Fruit fly (Drosophila melanogaster) whole organism, wandering third instar larva: ENCODE data around the gene CG14507.

ENCODE experiments used
- HLH106 ChIP-seq: fragments of 200-800 bp; optimal IDR thresholded peaks from 3 replicates; lab custom pipeline; 2019; ENCODE audit warnings: missing biosample characterization, mild to moderate bottlenecking, missing genetic modification characterization, moderate library complexity
- Hnf4 ChIP-seq: fragments of 200-800 bp; sonication (Bioruptor generic); optimal IDR thresholded peaks from 2 replicates; lab custom pipeline; 2016; ENCODE audit warnings: missing biosample characterization, mild to moderate bottlenecking, missing genetic modification characterization
- Myc ChIP-seq: fragments of >200 bp; optimal IDR thresholded peaks from 2 replicates; lab custom pipeline; 2017
- N ChIP-seq: fragments of >200 bp; optimal IDR thresholded peaks from 2 replicates; lab custom pipeline; 2018; ENCODE audit warnings: missing biosample characterization, missing external identifiers, missing genetic modification characterization
- Vsx2 ChIP-seq: fragments of 200-300, 225-300 bp; sonication (Bioruptor generic); optimal IDR thresholded peaks from 2 replicates; lab custom pipeline; 2018; ENCODE audit warnings: missing biosample characterization, missing genetic modification characterization; ENCODE audit not compliant: partially characterized antibody
- dl ChIP-seq, 2 experiments: fragments of 175-275, 200-275 bp in 1 of 2; fragments of 200-275 bp in 1 of 2; sonication (Bioruptor generic); optimal IDR thresholded peaks; lab custom pipeline; 2018; ENCODE audit warnings: mild to moderate bottlenecking in 2 of 2, missing biosample characterization in 2 of 2, missing genetic modification characterization in 2 of 2, moderate library complexity in 2 of 2; ENCODE audit not compliant: partially characterized antibody in 2 of 2, insufficient read depth in 1 of 2
- dmrt93B ChIP-seq: fragments of 200-800 bp; sonication (Bioruptor generic); optimal IDR thresholded peaks from 2 replicates; lab custom pipeline; 2018; ENCODE audit warnings: missing biosample characterization, mild to moderate bottlenecking, missing genetic modification characterization
- jim ChIP-seq: fragments of 175-275, 200-325 bp; sonication (Bioruptor generic); optimal IDR thresholded peaks from 2 replicates; lab custom pipeline; 2016; ENCODE audit warnings: missing biosample characterization, mild to moderate bottlenecking, missing genetic modification characterization
- sv ChIP-seq: fragments of 200-800 bp; sonication (Bioruptor generic); optimal IDR thresholded peaks from 3 replicates; lab custom pipeline; 2016; ENCODE audit warnings: missing biosample characterization, missing genetic modification characterization
- woc ChIP-seq: sonication (Bioruptor generic); optimal IDR thresholded peaks from 2 replicates; lab custom pipeline; 2016; ENCODE audit warnings: missing biosample characterization, mild to moderate bottlenecking, missing genetic modification characterization

CG14507 gene

DNA sequence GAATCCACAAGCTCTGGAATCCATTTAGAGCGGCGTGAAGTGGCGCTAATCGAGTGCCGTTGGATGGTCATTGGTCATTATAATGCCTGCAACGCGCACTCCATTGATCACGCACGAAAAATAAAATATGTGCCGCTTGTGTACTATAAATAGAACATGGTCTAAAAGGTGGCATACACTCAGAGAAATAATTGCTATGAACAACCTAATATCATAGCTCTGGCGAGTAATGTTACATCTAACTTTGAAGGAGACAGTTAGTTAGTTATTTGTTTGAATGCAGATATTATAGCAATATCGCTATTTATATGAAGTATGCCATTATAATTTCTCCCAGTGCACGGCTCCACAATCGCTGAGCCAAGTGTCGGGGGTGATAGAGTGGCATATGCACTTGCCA is 36.5 kb downstream of the CG14507 start:
- TF ChIP-seq sv (GFP tag; lab: Kevin White, UChicago): no peak
- TF ChIP-seq Hnf4 (GFP tag; lab: Kevin White, UChicago): no peak
- TF ChIP-seq woc (GFP tag; lab: Kevin White, UChicago): no peak
- no peak for TF ChIP-seq Myc (lab: Kevin White, UChicago)
- no peak for TF ChIP-seq Vsx2 (GFP tag; lab: Kevin White, UChicago)
- no peak for TF ChIP-seq dmrt93B (GFP tag; lab: Kevin White, UChicago)
- TF ChIP-seq HLH106: no peak
- TF ChIP-seq jim: no peak
- no peak for TF ChIP-seq N
- TF ChIP-seq dl (GFP tag; optimal IDR thresholded peaks at IDR 0.05; lab: Kevin White, UChicago; ENCODE audit: insufficient read depth in 1 of 2, partially characterized antibody in 2 of 2): no peak
